Worm (Caenorhabditis elegans): Measurements from ENCODE around the gene srv-27.

Gene srv-27

DNA sequence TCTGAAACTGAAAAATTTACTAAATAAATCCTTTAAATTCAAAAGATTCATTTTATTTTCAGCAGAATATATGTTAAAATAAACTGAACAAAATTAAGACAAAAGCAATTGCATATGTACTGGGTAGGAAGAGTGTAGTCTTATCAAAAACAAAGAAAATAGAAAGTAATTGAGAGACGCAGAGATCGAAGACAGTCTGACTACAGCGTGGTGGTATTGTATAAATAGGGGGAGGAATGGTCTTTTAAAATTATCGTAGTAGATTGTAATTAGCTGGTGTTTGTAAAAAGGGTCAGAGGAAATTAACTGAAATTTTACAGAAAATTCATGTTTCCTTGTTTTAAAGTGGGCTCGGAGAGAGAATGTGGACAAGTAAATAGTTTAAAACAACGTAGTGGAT is 49.7 kb downstream of the srv-27 start, which contains the start of gene acox-3:
TSS of gene acox-3 (minus strand) at position 7 of the 400 bp plus-strand sequence.
- TF ChIP-seq elt-2 (tag; optimal IDR thresholded peaks at IDR 0.05) (peak; percentile 22), fkh-10 (GFP tag; optimal IDR thresholded peaks at IDR 0.05) (no peak)

All from whole organism, late embryonic.